Worm (Caenorhabditis elegans): ENCODE measurements around the gene F21C10.10.

DNA sequence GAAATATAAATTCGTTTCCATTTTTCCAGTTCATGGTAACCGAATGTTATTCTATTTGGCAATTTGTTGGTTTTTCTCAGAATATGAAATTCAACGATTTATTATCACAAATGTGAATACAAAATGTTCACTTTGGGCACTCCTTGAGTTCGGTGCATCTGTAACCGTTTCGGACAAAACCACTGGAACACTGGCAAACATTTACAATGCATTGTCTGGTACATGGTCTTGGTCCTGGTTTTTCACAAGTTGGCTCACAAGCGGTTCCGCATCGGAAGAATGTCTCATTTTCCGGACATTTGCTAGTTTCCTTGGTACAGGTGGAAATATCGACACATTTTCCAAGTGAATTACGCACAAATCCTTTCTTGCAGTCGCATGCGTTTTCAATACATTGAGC lies 42.8 kb upstream of the F21C10.10 start:
- TF ChIP-seq ceh-82 (tag; optimal IDR thresholded peaks at IDR 0.05) (no peak), elt-2 (tag; optimal IDR thresholded peaks at IDR 0.05) (no peak), nhr-28 (tag; optimal IDR thresholded peaks at IDR 0.05) (no peak), skn-1 (tag; optimal IDR thresholded peaks at IDR 0.05) (no peak), ama-1 (optimal IDR thresholded peaks at IDR 0.05) (no peak), nhr-77 (tag; optimal IDR thresholded peaks at IDR 0.05) (no peak), elt-3 (tag; optimal IDR thresholded peaks at IDR 0.05) (no peak), unc-62 (GFP tag; optimal IDR thresholded peaks at IDR 0.05) (no peak), jun-1 (tag; optimal IDR thresholded peaks at IDR 0.05) (no peak), mdl-1 (tag; optimal IDR thresholded peaks at IDR 0.05) (no peak), ceh-16 (tag; optimal IDR thresholded peaks at IDR 0.05) (no peak)
